Worm (Caenorhabditis elegans) whole organism, L2 larva: ENCODE results near the gene acaa-2.

Experiments used
- ZK546.5 ChIP-seq: sonication (generic microtip); optimal IDR thresholded peaks from 2 replicates; lab custom pipeline; 2017; ENCODE audit warnings: missing biosample characterization, missing genetic modification characterization
- ama-1 ChIP-seq: fragments of 150-350 bp; optimal IDR thresholded peaks from 2 replicates; lab custom pipeline; 2018; ENCODE audit warnings: inconsistent platforms
- egl-27 ChIP-seq: sonication (generic microtip); optimal IDR thresholded peaks from 3 replicates; lab custom pipeline; 2017; ENCODE audit warnings: missing biosample characterization, missing genetic modification reagents, missing genetic modification characterization
- elt-3 ChIP-seq: sonication (generic microtip); optimal IDR thresholded peaks from 2 replicates; lab custom pipeline; 2017; ENCODE audit warnings: missing biosample characterization, missing genetic modification characterization
- lin-39 ChIP-seq: fragments of 150-350 bp; optimal IDR thresholded peaks from 2 replicates; lab custom pipeline; 2014; ENCODE audit warnings: missing biosample characterization, missing genetic modification reagents, missing genetic modification characterization
- nhr-23 ChIP-seq: fragments of 150-350 bp; optimal IDR thresholded peaks from 2 replicates; lab custom pipeline; 2014; ENCODE audit warnings: missing biosample characterization, missing genetic modification reagents, missing genetic modification characterization
- nhr-237 ChIP-seq: fragments of 150-350 bp; optimal IDR thresholded peaks from 2 replicates; lab custom pipeline; 2014; ENCODE audit warnings: missing biosample characterization, missing genetic modification characterization
- sma-9 ChIP-seq, 2 experiments: fragments of 150-350 bp in 1 of 2; sonication (generic microtip) in 1 of 2; optimal IDR thresholded peaks; 2 replicates each; lab custom pipeline; 2014 to 2016; ENCODE audit warnings: missing genetic modification characterization in 2 of 2, mild to moderate bottlenecking in 1 of 2, missing biosample characterization in 1 of 2, missing compliant biosample characterization in 1 of 2, missing genetic modification reagents in 1 of 2, moderate library complexity in 1 of 2
- unc-39 ChIP-seq: fragments of 150-350 bp; optimal IDR thresholded peaks from 2 replicates; lab custom pipeline; 2014; ENCODE audit warnings: missing biosample characterization, missing genetic modification characterization
- unc-55 ChIP-seq: fragments of 150-350 bp; sonication (generic microtip); optimal IDR thresholded peaks from 3 replicates; lab custom pipeline; 2014; ENCODE audit warnings: missing biosample characterization, missing genetic modification reagents, missing genetic modification characterization

- TF ChIP-seq nhr-23 (tag; lab: Kevin White, UChicago) (no peak), egl-27 (no peak), elt-3 (tag; lab: Kevin White, UChicago) (no peak), lin-39 (tag; lab: Kevin White, UChicago) (no peak), sma-9 (GFP tag; optimal IDR thresholded peaks at IDR 0.05; lab: Kevin White, UChicago) (no peak), sma-9 (tag; optimal IDR thresholded peaks at IDR 0.05; lab: Kevin White, UChicago) (no peak), unc-55 (no peak), ama-1 (lab: Kevin White, UChicago) (no peak), ZK546.5 (tag; lab: Kevin White, UChicago) (no peak), nhr-237 (tag; lab: Kevin White, UChicago) (no peak), unc-39 (tag; lab: Kevin White, UChicago) (no peak)
These were observed 31.6 kb downstream of the acaa-2 start, which contains the start of gene lis-1 for ce11 chrIII:13376304-13376760.
